Worm (Caenorhabditis elegans): Measurements from ENCODE around the gene F23H12.5.

- TF ChIP-seq ces-1 (GFP tag; optimal IDR thresholded peaks at IDR 0.05) (no peak), ceh-83 (GFP tag; optimal IDR thresholded peaks at IDR 0.05) (no peak), nhr-237 (tag; optimal IDR thresholded peaks at IDR 0.05) (no peak), lin-13 (tag; optimal IDR thresholded peaks at IDR 0.05) (no peak), unc-62 (GFP tag; optimal IDR thresholded peaks at IDR 0.05) (no peak), nhr-12 (tag; optimal IDR thresholded peaks at IDR 0.05) (no peak), ztf-11 (tag; optimal IDR thresholded peaks at IDR 0.05) (no peak)
Observed at ce11 chrV:12400677-12401236, 42.3 kb downstream of the F23H12.5 start, which contains the start of the genes K01D12.20 and miga-1.

Measured in whole organism, mixed stage, embryonic.